Fruit fly (Drosophila melanogaster) whole organism, embryonic: ENCODE data around the gene pck.
A peak's percentile ranks its signal among the peaks of the same experiment; 100 is the strongest.

Experiments used
- Atf6 ChIP-seq: fragments of 200-800 bp; sonication (Bioruptor generic); IDR thresholded peaks from 2 replicates; pipeline ENCODE4 v1.3.6; 2022; ENCODE audit warnings: missing biosample characterization, missing genetic modification characterization
- BEAF-32 ChIP-seq: fragments of 200-800 bp; sonication (Bioruptor generic); optimal IDR thresholded peaks from 3 replicates; lab custom pipeline; 2017; ENCODE audit warnings: missing biosample characterization, missing genetic modification characterization, mild to moderate bottlenecking, moderate library complexity, missing genetic modification reagents
- Bgb ChIP-seq: fragments of 200-800 bp; sonication (Bioruptor generic); IDR thresholded peaks from 2 replicates; pipeline ENCODE4 v1.3.6; 2022; ENCODE audit warnings: missing biosample characterization, missing genetic modification characterization; ENCODE audit not compliant: partially characterized antibody
- CG10147 ChIP-seq: fragments of 200-800 bp; sonication (Bioruptor generic); optimal IDR thresholded peaks from 2 replicates; lab custom pipeline; 2019; ENCODE audit warnings: missing biosample characterization, mild to moderate bottlenecking, missing genetic modification characterization, moderate library complexity
- CG11696 ChIP-seq: fragments of 200-800 bp; sonication (Bioruptor generic); IDR thresholded peaks from 2 replicates; pipeline ENCODE4 v1.3.6; 2022; ENCODE audit warnings: missing biosample characterization, missing genetic modification characterization
- CG12659 ChIP-seq: fragments of 200-800 bp; sonication (Bioruptor generic); optimal IDR thresholded peaks from 3 replicates; lab custom pipeline; 2017; ENCODE audit warnings: mild to moderate bottlenecking, missing biosample characterization, missing genetic modification reagents, missing genetic modification characterization
- CG12769 ChIP-seq: fragments of 200-800 bp; sonication (Bioruptor generic); optimal IDR thresholded peaks from 2 replicates; lab custom pipeline; 2019; ENCODE audit warnings: missing biosample characterization, mild to moderate bottlenecking, missing genetic modification characterization, moderate library complexity
- CG14014 ChIP-seq: fragments of 200-800 bp; sonication (Bioruptor generic); IDR thresholded peaks from 2 replicates; pipeline ENCODE4 v1.3.6; 2022; ENCODE audit warnings: missing biosample characterization, missing genetic modification characterization
- CG14710 ChIP-seq: fragments of 200-800 bp; sonication (Bioruptor generic); optimal IDR thresholded peaks from 3 replicates; lab custom pipeline; 2019; ENCODE audit warnings: missing biosample characterization, mild to moderate bottlenecking, missing genetic modification characterization, moderate library complexity
- CG1602 ChIP-seq: fragments of 200-800 bp; sonication (Bioruptor generic); optimal IDR thresholded peaks from 3 replicates; lab custom pipeline; 2016; ENCODE audit warnings: missing biosample characterization, missing genetic modification characterization
- CG17802 ChIP-seq: fragments of 200-800 bp; sonication (Bioruptor generic); optimal IDR thresholded peaks from 2 replicates; lab custom pipeline; 2018; ENCODE audit warnings: missing biosample characterization, mild to moderate bottlenecking, missing genetic modification characterization, moderate library complexity
- CG18764 ChIP-seq: fragments of 200-800 bp; sonication (Bioruptor generic); optimal IDR thresholded peaks from 3 replicates; lab custom pipeline; 2016; ENCODE audit warnings: missing biosample characterization, missing genetic modification characterization
- CG2120 ChIP-seq: fragments of 200-800 bp; sonication (Bioruptor generic); optimal IDR thresholded peaks from 3 replicates; lab custom pipeline; 2016; ENCODE audit warnings: missing biosample characterization, missing genetic modification characterization
- CG2199 ChIP-seq: fragments of 200-800 bp; sonication (Bioruptor generic); IDR thresholded peaks from 3 replicates; pipeline ENCODE4 v1.3.6; 2022; ENCODE audit warnings: missing biosample characterization, missing genetic modification characterization
- CG30403 ChIP-seq: fragments of 200-800 bp; sonication (Bioruptor generic); optimal IDR thresholded peaks from 3 replicates; lab custom pipeline; 2016; ENCODE audit warnings: missing biosample characterization, missing genetic modification characterization
- CG3726 ChIP-seq: fragments of 200-800 bp; sonication (Bioruptor generic); IDR thresholded peaks from 3 replicates; pipeline ENCODE4, ENCODE4 v1.3.6; 2022; ENCODE audit warnings: missing biosample characterization, missing genetic modification characterization
- CG4404 ChIP-seq: fragments of 200-800 bp; sonication (Bioruptor generic); IDR thresholded peaks from 2 replicates; pipeline ENCODE4 v1.3.6; 2022; ENCODE audit warnings: missing biosample characterization, missing genetic modification characterization
- CG7786 ChIP-seq: fragments of 200-800 bp; sonication (Bioruptor generic); optimal IDR thresholded peaks from 2 replicates; lab custom pipeline; 2016; ENCODE audit warnings: missing biosample characterization, missing genetic modification characterization
- CG8089 ChIP-seq: fragments of 200-800 bp; sonication (Bioruptor generic); optimal IDR thresholded peaks from 3 replicates; lab custom pipeline; 2016; ENCODE audit warnings: missing biosample characterization, missing genetic modification characterization
- CG8281 ChIP-seq: fragments of 200-800 bp; sonication (Bioruptor generic); optimal IDR thresholded peaks from 2 replicates; lab custom pipeline; 2018; ENCODE audit warnings: missing biosample characterization, mild to moderate bottlenecking, missing genetic modification characterization, moderate library complexity
- CG8478 ChIP-seq: fragments of >200 bp; optimal IDR thresholded peaks from 2 replicates; lab custom pipeline; 2018
- CG9215 ChIP-seq: fragments of 200-800 bp; sonication (Bioruptor generic); IDR thresholded peaks from 2 replicates; pipeline ENCODE4 v1.3.6; 2022; ENCODE audit warnings: missing biosample characterization, missing genetic modification characterization
- CG9876 ChIP-seq: fragments of 200-800 bp; sonication (Bioruptor generic); optimal IDR thresholded peaks from 2 replicates; lab custom pipeline; 2016; ENCODE audit warnings: missing biosample characterization, missing genetic modification characterization
- CoRest ChIP-seq: fragments of 200-800 bp; sonication (Bioruptor generic); optimal IDR thresholded peaks from 3 replicates; lab custom pipeline; 2018; ENCODE audit warnings: missing biosample characterization, mild to moderate bottlenecking, missing genetic modification characterization, moderate library complexity
- Dek ChIP-seq: fragments of 200-800 bp; sonication (Bioruptor generic); optimal IDR thresholded peaks from 3 replicates; lab custom pipeline; 2019; ENCODE audit warnings: missing biosample characterization, mild to moderate bottlenecking, missing genetic modification characterization, moderate library complexity
- Doc2 ChIP-seq: fragments of 200-800 bp; sonication (Bioruptor generic); IDR thresholded peaks from 2 replicates; pipeline ENCODE4 v1.3.6; 2022; ENCODE audit warnings: missing biosample characterization, missing genetic modification characterization
- Doc3 ChIP-seq: fragments of 200-800 bp; sonication (Bioruptor generic); IDR thresholded peaks from 3 replicates; pipeline ENCODE4 v1.3.6; 2022; ENCODE audit warnings: missing biosample characterization, missing genetic modification characterization; ENCODE audit not compliant: partially characterized antibody
- Drgx ChIP-seq: fragments of 200-800 bp; sonication (Bioruptor generic); IDR thresholded peaks from 2 replicates; pipeline ENCODE4 v1.3.6; 2022; ENCODE audit warnings: missing biosample characterization, missing genetic modification characterization
- ERR ChIP-seq: fragments of 200-800 bp; sonication (Bioruptor generic); optimal IDR thresholded peaks from 2 replicates; lab custom pipeline; 2016; ENCODE audit warnings: missing biosample characterization, missing genetic modification characterization
- H15 ChIP-seq: fragments of 200-800 bp; sonication (Bioruptor generic); IDR thresholded peaks from 3 replicates; pipeline ENCODE4 v1.3.6; 2022; ENCODE audit warnings: missing biosample characterization, missing genetic modification characterization
- MBD-R2 ChIP-seq: fragments of 200-800 bp; sonication (Bioruptor generic); IDR thresholded peaks from 2 replicates; pipeline ENCODE4 v1.3.6; 2022; ENCODE audit warnings: missing biosample characterization, missing genetic modification characterization
- Med ChIP-seq: fragments of 200-800 bp; sonication (Bioruptor generic); peaks from one replicate; lab custom pipeline; 2016; ENCODE audit warnings: missing biosample characterization, missing genetic modification characterization, mild to moderate bottlenecking, inconsistent platforms, moderate library complexity
- Nf-YB ChIP-seq: fragments of 200-800 bp; sonication (Bioruptor generic); optimal IDR thresholded peaks from 3 replicates; lab custom pipeline; 2019; ENCODE audit warnings: missing biosample characterization, mild to moderate bottlenecking, missing genetic modification characterization, moderate library complexity
- Optix ChIP-seq: fragments of 200-800 bp; sonication (Bioruptor generic); IDR thresholded peaks from 3 replicates; pipeline ENCODE4 v1.3.6; 2022; ENCODE audit warnings: missing biosample characterization, missing genetic modification characterization
- Sox102F ChIP-seq: fragments of 200-800 bp; sonication (Bioruptor generic); optimal IDR thresholded peaks from 2 replicates; lab custom pipeline; 2018; ENCODE audit warnings: missing biosample characterization, mild to moderate bottlenecking, missing genetic modification characterization, moderate library complexity
- Taf1 ChIP-seq: fragments of 200-800 bp; sonication (Bioruptor generic); IDR thresholded peaks from 2 replicates; pipeline ENCODE4 v1.3.6; 2022; ENCODE audit warnings: missing biosample characterization, missing genetic modification characterization
- Trl ChIP-seq, 3 experiments: fragments of >200 bp in 2 of 3; fragments of 200-800 bp in 1 of 3; sonication (Bioruptor generic) in 1 of 3; optimal IDR thresholded peaks; 2 replicates in 1 of 3; 3 replicates in 2 of 3; lab custom pipeline; 2016 to 2017; ENCODE audit warnings: missing biosample characterization in 1 of 3, missing genetic modification characterization in 1 of 3
- Xrp1 ChIP-seq: fragments of 200-800 bp; sonication (Bioruptor generic); IDR thresholded peaks from 2 replicates; pipeline ENCODE4 v1.3.6; 2022; ENCODE audit warnings: missing biosample characterization, missing genetic modification characterization
- crc ChIP-seq: fragments of 200-800 bp; sonication (Bioruptor generic); optimal IDR thresholded peaks from 2 replicates; lab custom pipeline; 2016; ENCODE audit warnings: missing biosample characterization, missing genetic modification characterization
- gcm2 ChIP-seq: fragments of 200-800 bp; sonication (Bioruptor generic); optimal IDR thresholded peaks from 2 replicates; lab custom pipeline; 2016; ENCODE audit warnings: missing biosample characterization, missing genetic modification characterization
- gem ChIP-seq: fragments of 200-800 bp; sonication (Bioruptor generic); optimal IDR thresholded peaks from 2 replicates; lab custom pipeline; 2019; ENCODE audit warnings: missing biosample characterization, mild to moderate bottlenecking, missing genetic modification characterization, moderate library complexity
- her ChIP-seq: fragments of 200-800 bp; sonication (Bioruptor generic); optimal IDR thresholded peaks from 2 replicates; lab custom pipeline; 2016; ENCODE audit warnings: missing biosample characterization, missing genetic modification characterization
- klu ChIP-seq: fragments of 200-800 bp; sonication (Bioruptor generic); IDR thresholded peaks from 2 replicates; pipeline ENCODE4 v1.3.6; 2022; ENCODE audit warnings: missing biosample characterization, missing genetic modification characterization
- lab ChIP-seq: fragments of 200-800 bp; sonication (Bioruptor generic); optimal IDR thresholded peaks from 3 replicates; lab custom pipeline; 2017; ENCODE audit warnings: missing biosample characterization, missing genetic modification characterization, mild to moderate bottlenecking, moderate library complexity, missing genetic modification reagents
- prd ChIP-seq, 3 experiments: fragments of >200 bp in 2 of 3; fragments of 200-800 bp in 1 of 3; sonication (Bioruptor generic) in 1 of 3; optimal IDR thresholded peaks in 2 of 3; IDR thresholded peaks in 1 of 3; 2 replicates in 2 of 3; 3 replicates in 1 of 3; pipeline versions ENCODE4 v1.3.6 to Lab custom; 2017 to 2022; ENCODE audit warnings: missing biosample characterization in 1 of 3, missing genetic modification characterization in 1 of 3
- sens-2 ChIP-seq: fragments of 200-800 bp; sonication (Bioruptor generic); IDR thresholded peaks from 2 replicates; pipeline ENCODE4 v1.3.6; 2022; ENCODE audit warnings: missing biosample characterization, missing genetic modification characterization
- so ChIP-seq: fragments of 200-800 bp; sonication (Bioruptor generic); IDR thresholded peaks from 3 replicates; pipeline ENCODE4 v1.3.6; 2022; ENCODE audit warnings: missing biosample characterization, missing genetic modification characterization
- sr ChIP-seq: fragments of 200-800 bp; sonication (Bioruptor generic); IDR thresholded peaks from 3 replicates; pipeline ENCODE4 v1.3.6; 2022; ENCODE audit warnings: missing biosample characterization, missing genetic modification characterization
- toy ChIP-seq: fragments of 200-800 bp; sonication (Bioruptor generic); IDR thresholded peaks from 2 replicates; pipeline ENCODE4 v1.3.6; 2022; ENCODE audit warnings: missing biosample characterization, missing genetic modification characterization
- tup ChIP-seq: fragments of 200-800 bp; sonication (Bioruptor generic); optimal IDR thresholded peaks from 2 replicates; lab custom pipeline; 2016; ENCODE audit warnings: missing biosample characterization, mild to moderate bottlenecking, missing genetic modification characterization, moderate library complexity

The pck gene

dm6 chrX:1465707-1466504, 4.6 kb upstream of the pck start, which contains the start of the genes O-fut2 and CG14777 (continued):
- TF ChIP-seq CG18764 (GFP tag; lab: Kevin White, UChicago) (no peak), CG3726 (GFP tag; lab: Robert Waterston, UW) (no peak), her (GFP tag; lab: Kevin White, UChicago) (no peak), so (no peak), Optix (GFP tag; lab: Robert Waterston, UW) (no peak), CoRest (tag; lab: Kevin White, UChicago) (no peak), sr (GFP tag; lab: Robert Waterston, UW) (0 out of 3 replicates have a peak, but pooled peaks have one; percentile 7), ERR (GFP tag; lab: Kevin White, UChicago) (no peak), CG4404 (GFP tag; lab: Robert Waterston, UW) (no peak), BEAF-32 (GFP tag; lab: Kevin White, UChicago) (no peak), klu (GFP tag; lab: Robert Waterston, UW) (no peak), CG8478 (no peak), Trl (optimal IDR thresholded peaks at IDR 0.05; lab: Kevin White, UChicago) (no peak), Trl (GFP tag; optimal IDR thresholded peaks at IDR 0.05; lab: Kevin White, UChicago) (no peak), CG1602 (GFP tag; lab: Kevin White, UChicago) (no peak), Med (peak; percentile 64), CG14014 (GFP tag; lab: Robert Waterston, UW) (no peak), MBD-R2 (GFP tag; lab: Robert Waterston, UW) (peak; percentile 63), CG30403 (GFP tag; lab: Kevin White, UChicago) (peak; percentile 9), CG8089 (GFP tag; lab: Kevin White, UChicago) (no peak), crc (no peak), prd (optimal IDR thresholded peaks at IDR 0.05; lab: Kevin White, UChicago) (no peak), prd (GFP tag; IDR thresholded peaks at IDR 0.05; lab: Robert Waterston, UW) (peak; percentile 21; the same call in 1 of the 3 replicates), CG7786 (GFP tag; lab: Kevin White, UChicago) (no peak), CG12769 (no peak), sens-2 (GFP tag; lab: Robert Waterston, UW) (no peak), CG9215 (GFP tag; lab: Robert Waterston, UW) (no peak), Nf-YB (GFP tag; lab: Kevin White, UChicago) (no peak), Doc3 (no peak), tup (GFP tag; lab: Kevin White, UChicago) (no peak), CG2120 (peak; percentile 13), toy (GFP tag; lab: Robert Waterston, UW) (no peak), CG14710 (no peak), CG10147 (no peak), Taf1 (GFP tag; lab: Robert Waterston, UW) (no peak), CG2199 (GFP tag; lab: Robert Waterston, UW) (no peak), gcm2 (GFP tag; lab: Kevin White, UChicago) (no peak), CG17802 (tag; lab: Kevin White, UChicago) (no peak), lab (GFP tag; lab: Kevin White, UChicago) (no peak), Bgb (GFP tag; lab: Robert Waterston, UW) (no peak), Doc2 (GFP tag; lab: Robert Waterston, UW) (no peak), Dek (tag; lab: Kevin White, UChicago) (no peak), Xrp1 (GFP tag; lab: Robert Waterston, UW) (peak; percentile 37; the same call in 1 of the 2 replicates), CG9876 (GFP tag; lab: Kevin White, UChicago) (no peak), gem (tag; lab: Kevin White, UChicago) (no peak), CG8281 (no peak), CG12659 (GFP tag; lab: Kevin White, UChicago) (peak; percentile 8), Sox102F (GFP tag; lab: Kevin White, UChicago) (no peak), Drgx (peak; percentile 54; the same call in 1 of the 2 replicates), Atf6 (GFP tag; lab: Robert Waterston, UW) (no peak), CG11696 (GFP tag; lab: Robert Waterston, UW) (no peak), H15 (no peak)
